Fruit fly (Drosophila melanogaster): ENCODE data around the gene Reph.

Gene Reph

DNA sequence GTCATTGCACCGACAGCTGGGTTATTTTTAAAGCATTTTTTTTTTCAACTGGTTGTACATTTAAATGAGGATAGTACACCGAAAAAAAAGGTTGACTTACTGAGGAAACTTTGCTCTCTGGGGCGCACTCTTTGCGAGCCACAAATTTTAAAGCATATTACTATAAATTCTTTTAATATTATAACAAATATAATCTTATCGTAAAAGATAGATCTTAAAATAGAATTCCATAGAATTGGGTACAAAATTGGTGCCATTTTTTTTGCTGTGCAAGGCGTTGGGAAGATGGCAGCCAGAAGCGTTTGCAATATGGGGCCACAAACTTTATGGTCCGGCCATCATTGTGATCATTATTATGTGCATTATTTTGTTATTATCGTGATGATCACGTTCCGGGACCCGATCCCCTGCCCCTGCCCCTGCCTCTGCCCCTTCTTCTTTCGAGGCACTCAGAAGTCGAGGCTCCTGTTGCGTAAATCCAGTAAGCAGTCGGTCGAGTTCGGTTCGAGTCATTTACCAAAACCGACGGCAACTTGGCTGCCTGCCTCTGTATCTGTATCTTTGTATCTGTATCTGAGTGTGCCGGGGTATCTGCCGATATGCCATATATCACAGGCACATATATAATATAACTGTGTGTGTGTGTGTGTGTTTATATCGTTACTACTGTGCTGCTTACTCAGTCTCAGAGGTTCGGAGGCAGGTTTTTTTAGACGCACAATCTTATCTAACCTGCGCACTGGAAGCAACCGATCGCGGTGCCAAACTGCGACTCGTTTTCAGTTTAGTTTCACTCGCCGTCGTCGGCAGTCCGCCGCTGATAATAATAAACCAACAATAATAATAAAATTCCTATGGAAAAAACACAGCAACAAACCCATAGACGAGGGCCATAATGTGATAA lies 24.9 kb upstream of the Reph start (continued):
- TF ChIP-seq Adf1 (GFP tag; IDR thresholded peaks at IDR 0.05) (no peak), gt (GFP tag; IDR thresholded peaks at IDR 0.05) (no peak)

DNA sequence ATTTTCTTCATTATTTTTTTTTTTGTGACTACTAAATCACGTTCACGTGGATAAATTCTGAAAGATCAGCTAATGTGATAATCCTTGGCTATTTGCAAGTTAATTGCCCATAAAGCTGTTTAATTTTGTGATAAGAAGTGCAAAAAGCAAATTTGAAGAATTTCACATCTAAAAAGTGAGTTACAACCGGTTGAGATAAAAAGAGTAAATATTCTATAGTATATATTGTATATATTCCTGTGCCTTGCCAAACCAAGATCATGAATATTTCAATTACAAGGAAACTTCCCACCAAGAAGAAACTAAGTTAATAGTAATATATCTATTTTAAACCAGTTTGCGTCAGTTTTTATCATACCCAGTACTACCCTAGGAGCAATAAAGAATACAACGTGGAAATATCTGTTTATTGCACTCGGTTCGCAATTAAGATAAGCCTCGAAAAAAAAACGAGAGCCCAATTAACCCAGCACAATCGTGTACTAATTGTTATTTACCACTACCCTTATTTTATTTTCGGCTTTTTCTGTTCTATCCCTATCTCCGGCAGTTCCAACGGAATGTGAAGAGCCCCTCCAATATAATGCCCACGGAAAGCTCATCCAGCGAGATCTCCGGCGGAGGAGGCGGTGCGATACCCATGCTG lies 24.1 kb upstream of the Reph start:
- TF ChIP-seq CG10209 (GFP tag; optimal IDR thresholded peaks at IDR 0.05) (peak; percentile 21), ro (GFP tag; IDR thresholded peaks at IDR 0.05) (no peak), sd (tag; optimal IDR thresholded peaks at IDR 0.05) (peak; percentile 67), wek (GFP tag; optimal IDR thresholded peaks at IDR 0.05) (no peak), trem (tag; optimal IDR thresholded peaks at IDR 0.05) (no peak), CG6813 (GFP tag; optimal IDR thresholded peaks at IDR 0.05) (peak; percentile 16), sqz (GFP tag; optimal IDR thresholded peaks at IDR 0.05) (peak; percentile 69), unpg (GFP tag; optimal IDR thresholded peaks at IDR 0.05) (peak; percentile 18), CG17361 (GFP tag; IDR thresholded peaks at IDR 0.05) (peak; percentile 68; the same call in 2 of the 3 replicates), CG7372 (GFP tag; IDR thresholded peaks at IDR 0.05) (no peak), dati (GFP tag; IDR thresholded peaks at IDR 0.05) (no peak), Hand (GFP tag; optimal IDR thresholded peaks at IDR 0.05) (peak; percentile 16), CG11504 (tag; optimal IDR thresholded peaks at IDR 0.05) (peak; percentile 38), tll (GFP tag; optimal IDR thresholded peaks at IDR 0.05) (no peak), YL-1 (GFP tag; optimal IDR thresholded peaks at IDR 0.05) (no peak), CG18476 (GFP tag; optimal IDR thresholded peaks at IDR 0.05) (no peak), row (GFP tag; IDR thresholded peaks at IDR 0.05) (peak; percentile 33; the same call in 1 of the 3 replicates), grau (tag; optimal IDR thresholded peaks at IDR 0.05) (peak; percentile 34), exex (tag; optimal IDR thresholded peaks at IDR 0.05) (peak; percentile 97), Med (GFP tag) (peak; percentile 71), chinmo (GFP tag; IDR thresholded peaks at IDR 0.05; ENCODE audit: partially characterized antibody) (0 out of 4 replicates have a peak, but pooled peaks have one; percentile 39), CG15479 (GFP tag; optimal IDR thresholded peaks at IDR 0.05) (no peak), Hey (tag; optimal IDR thresholded peaks at IDR 0.05) (peak; percentile 58), sug (tag; optimal IDR thresholded peaks at IDR 0.05) (peak; percentile 38), lola (GFP tag; optimal IDR thresholded peaks at IDR 0.05) (no peak), CG7556 (GFP tag; optimal IDR thresholded peaks at IDR 0.05) (peak; percentile 48), rib (GFP tag; IDR thresholded peaks at IDR 0.05) (no peak), CG8290 (GFP tag; optimal IDR thresholded peaks at IDR 0.05) (no peak), CG8290 (tag; optimal IDR thresholded peaks at IDR 0.05) (peak in 1 of 2 experiments; percentile 20), Awh (GFP tag; IDR thresholded peaks at IDR 0.05) (peak; percentile 18; the same call in 1 of the 2 replicates), CG32767 (GFP tag; IDR thresholded peaks at IDR 0.05) (no peak), danr (GFP tag; IDR thresholded peaks at IDR 0.05) (no peak), CG10462 (GFP tag; optimal IDR thresholded peaks at IDR 0.05) (no peak), CG12391 (tag; optimal IDR thresholded peaks at IDR 0.05) (no peak), CoRest (tag; optimal IDR thresholded peaks at IDR 0.05) (peak; percentile 22), caup (GFP tag; optimal IDR thresholded peaks at IDR 0.05; ENCODE audit: severe bottlenecking) (peak; percentile 9), lab (GFP tag; optimal IDR thresholded peaks at IDR 0.05) (peak; percentile 15), Vsx1 (GFP tag; optimal IDR thresholded peaks at IDR 0.05) (peak; percentile 44), Chrac-16 (GFP tag; optimal IDR thresholded peaks at IDR 0.05) (no peak), tio (GFP tag; optimal IDR thresholded peaks at IDR 0.05) (peak; percentile 44), CG18619 (GFP tag; optimal IDR thresholded peaks at IDR 0.05) (peak; percentile 48), eve (GFP tag; optimal IDR thresholded peaks at IDR 0.05) (peak in 1 of 2 experiments; percentile 73), CG15269 (tag; optimal IDR thresholded peaks at IDR 0.05) (peak; percentile 39)
